Worm (Caenorhabditis elegans) whole organism, L4 larva: ENCODE data around the gene K11E4.1.

Source experiments
- F10B5.3 ChIP-seq: sonication (generic microtip); optimal IDR thresholded peaks from 2 replicates; lab custom pipeline; 2016; ENCODE audit warnings: mild to moderate bottlenecking, missing genetic modification characterization, missing compliant biosample characterization
- F44E2.7 ChIP-seq: fragments of 200-800 bp; sonication (Bioruptor generic); IDR thresholded peaks from 2 replicates; pipeline ENCODE4 v2.1.2; 2022; ENCODE audit warnings: missing genetic modification characterization, missing compliant biosample characterization
- F49E8.2 ChIP-seq: sonication (generic microtip); optimal IDR thresholded peaks from 2 replicates; lab custom pipeline; 2016; ENCODE audit warnings: missing compliant biosample characterization, mild to moderate bottlenecking, missing genetic modification characterization, borderline replicate concordance
- Y5F2A.4 ChIP-seq: fragments of 200-800 bp; sonication (Bioruptor generic); optimal IDR thresholded peaks from 2 replicates; lab custom pipeline; 2018; ENCODE audit warnings: mild to moderate bottlenecking, missing genetic modification characterization, missing compliant biosample characterization
- Y75B8A.6 ChIP-seq: fragments of 200-800 bp; sonication (Bioruptor generic); IDR thresholded peaks from 2 replicates; pipeline ENCODE4 v1.3.6; 2022; ENCODE audit warnings: missing genetic modification reagents, missing genetic modification characterization, missing compliant biosample characterization
- ZK337.2 ChIP-seq: fragments of 200-800 bp; sonication (Bioruptor generic); IDR thresholded peaks from 2 replicates; pipeline ENCODE4 v1.3.6; 2022; ENCODE audit warnings: missing genetic modification reagents, missing genetic modification characterization, missing compliant biosample characterization
- aha-1 ChIP-seq: fragments of 150-350 bp; peaks from one replicate; lab custom pipeline; 2014; ENCODE audit warnings: missing biosample characterization, missing genetic modification characterization
- arid-1 ChIP-seq: fragments of 200-800 bp; sonication (Bioruptor generic); conservative IDR thresholded peaks from 2 replicates; pipeline ENCODE4 v1.3.6; 2022; ENCODE audit warnings: missing genetic modification reagents, missing genetic modification characterization, missing compliant biosample characterization
- ceh-28 ChIP-seq: fragments of 150-350 bp; optimal IDR thresholded peaks from 2 replicates; lab custom pipeline; 2014; ENCODE audit warnings: missing biosample characterization, missing genetic modification reagents, missing genetic modification characterization
- ces-1 ChIP-seq: fragments of 150-350 bp; sonication (generic microtip); optimal IDR thresholded peaks from 4 replicates; lab custom pipeline; 2014; ENCODE audit warnings: missing biosample characterization, missing genetic modification reagents, missing genetic modification characterization
- ctbp-1 ChIP-seq: fragments of 200-800 bp; sonication (Bioruptor generic); IDR thresholded peaks from 2 replicates; pipeline ENCODE4 v1.3.6; 2022; ENCODE audit warnings: missing genetic modification reagents, missing genetic modification characterization, missing compliant biosample characterization
- daf-16 ChIP-seq, 3 experiments: sonication (generic microtip); optimal IDR thresholded peaks; 2 replicates each; lab custom pipeline; 2016 to 2017; ENCODE audit warnings: missing genetic modification characterization in 3 of 3, missing genetic modification reagents in 3 of 3, mild to moderate bottlenecking in 2 of 3, missing compliant biosample characterization in 2 of 3, missing biosample characterization in 1 of 3, moderate library complexity in 1 of 3
- dmd-9 ChIP-seq: fragments of 200-800 bp; sonication (Bioruptor generic); IDR thresholded peaks from 2 replicates; pipeline ENCODE4 v1.3.6; 2022; ENCODE audit warnings: missing genetic modification reagents, missing genetic modification characterization, missing compliant biosample characterization
- dve-1 ChIP-seq: sonication (generic microtip); optimal IDR thresholded peaks from 2 replicates; lab custom pipeline; 2017; ENCODE audit warnings: antibody characterized with exemption, mild to moderate bottlenecking, missing genetic modification characterization, missing compliant biosample characterization; ENCODE audit not compliant: insufficient read depth
- egl-43 ChIP-seq: fragments of 200-800 bp; sonication (Bioruptor generic); IDR thresholded peaks from 2 replicates; pipeline ENCODE4 v1.3.6; 2022; ENCODE audit warnings: missing genetic modification reagents, missing genetic modification characterization, missing compliant biosample characterization
- lim-7 ChIP-seq: fragments of 200-800 bp; sonication (Bioruptor generic); IDR thresholded peaks from 2 replicates; pipeline ENCODE4 v1.3.6; 2022; ENCODE audit warnings: missing genetic modification characterization, missing compliant biosample characterization
- lin-1 ChIP-seq: fragments of 200-800 bp; sonication (Bioruptor generic); IDR thresholded peaks from 2 replicates; pipeline ENCODE4 v1.3.6; 2022; ENCODE audit warnings: missing genetic modification reagents, missing genetic modification characterization, missing compliant biosample characterization
- lin-13 ChIP-seq: fragments of 150-350 bp; optimal IDR thresholded peaks from 2 replicates; lab custom pipeline; 2014; ENCODE audit warnings: missing biosample characterization, missing genetic modification reagents, missing genetic modification characterization
- lin-15B ChIP-seq: fragments of 150-350 bp; sonication (generic microtip); optimal IDR thresholded peaks from 3 replicates; lab custom pipeline; 2014; ENCODE audit warnings: missing biosample characterization, missing genetic modification characterization
- lin-39 ChIP-seq: fragments of 150-350 bp; optimal IDR thresholded peaks from 2 replicates; lab custom pipeline; 2014; ENCODE audit warnings: missing biosample characterization, missing genetic modification reagents, missing genetic modification characterization
- lsy-2 ChIP-seq, 2 experiments: fragments of 150-350 bp in 1 of 2; sonication (generic microtip) in 1 of 2; optimal IDR thresholded peaks; 2 replicates each; lab custom pipeline; 2014 to 2017; ENCODE audit warnings: missing biosample characterization in 2 of 2, missing genetic modification characterization in 2 of 2
- madf-5 ChIP-seq, 2 experiments: fragments of 200-800 bp; sonication (Bioruptor generic); IDR thresholded peaks; 2 replicates each; pipeline ENCODE4 v1.3.6; 2022; ENCODE audit warnings: missing compliant biosample characterization in 2 of 2, missing genetic modification characterization in 2 of 2
- madf-9 ChIP-seq: fragments of 200-800 bp; sonication (Bioruptor generic); conservative IDR thresholded peaks from 2 replicates; pipeline ENCODE4 v1.3.6; 2022; ENCODE audit warnings: missing genetic modification reagents, missing genetic modification characterization, missing compliant biosample characterization
- mdt-29 ChIP-seq: fragments of 200-800 bp; sonication (Bioruptor generic); IDR thresholded peaks from 2 replicates; pipeline ENCODE4 v1.3.6; 2022; ENCODE audit warnings: missing genetic modification reagents, missing genetic modification characterization, missing compliant biosample characterization
- mep-1 ChIP-seq: fragments of 150-350 bp; sonication (generic microtip); optimal IDR thresholded peaks from 3 replicates; lab custom pipeline; 2014; ENCODE audit warnings: missing biosample characterization, missing genetic modification characterization
- mes-2 ChIP-seq: sonication (generic microtip); optimal IDR thresholded peaks from 2 replicates; lab custom pipeline; 2016; ENCODE audit warnings: missing genotype, mild to moderate bottlenecking, missing genetic modification characterization, missing compliant biosample characterization; ENCODE audit not compliant: poor library complexity, severe bottlenecking
- nhr-102 ChIP-seq: sonication (generic microtip); optimal IDR thresholded peaks from 2 replicates; lab custom pipeline; 2016; ENCODE audit warnings: mild to moderate bottlenecking, missing genetic modification characterization, moderate library complexity, missing compliant biosample characterization
- nhr-237 ChIP-seq: sonication (generic microtip); optimal IDR thresholded peaks from 2 replicates; lab custom pipeline; 2017; ENCODE audit warnings: missing biosample characterization, missing genetic modification characterization
- nhr-42 ChIP-seq: fragments of 200-800 bp; sonication (Bioruptor generic); IDR thresholded peaks from 2 replicates; pipeline ENCODE4 v1.3.6; 2022; ENCODE audit warnings: missing genetic modification characterization, missing compliant biosample characterization
- rbr-2 ChIP-seq: sonication (generic microtip); optimal IDR thresholded peaks from 2 replicates; lab custom pipeline; 2016; ENCODE audit warnings: missing genotype, missing genetic modification characterization, missing compliant biosample characterization
- sdz-12 ChIP-seq: fragments of 200-800 bp; sonication (Bioruptor generic); optimal IDR thresholded peaks from 2 replicates; lab custom pipeline; 2018; ENCODE audit warnings: mild to moderate bottlenecking, missing genetic modification characterization, missing compliant biosample characterization
- snpc-4 ChIP-seq: fragments of 150-350 bp; optimal IDR thresholded peaks from 2 replicates; lab custom pipeline; 2014; ENCODE audit warnings: missing biosample characterization, missing genetic modification characterization
- spr-3 ChIP-seq: fragments of 200-800 bp; sonication (Bioruptor generic); optimal IDR thresholded peaks from 2 replicates; lab custom pipeline; 2018; ENCODE audit warnings: mild to moderate bottlenecking, missing genetic modification characterization, missing compliant biosample characterization
- tag-97 ChIP-seq: fragments of 200-800 bp; sonication (Bioruptor generic); IDR thresholded peaks from 2 replicates; pipeline ENCODE4 v1.3.6; 2022; ENCODE audit warnings: missing genetic modification characterization, missing compliant biosample characterization
- unc-130 ChIP-seq: sonication (generic microtip); optimal IDR thresholded peaks from 2 replicates; lab custom pipeline; 2016; ENCODE audit warnings: missing genetic modification reagents, missing genetic modification characterization, missing compliant biosample characterization
- unc-62 ChIP-seq, 3 experiments: fragments of 150-350 bp in 1 of 3; sonication (generic microtip); optimal IDR thresholded peaks in 2 of 3; peaks in 1 of 3; 1 replicate in 1 of 3; 2 replicates in 2 of 3; lab custom pipeline; 2014 to 2017; ENCODE audit warnings: missing biosample characterization in 3 of 3, missing genetic modification characterization in 3 of 3, missing genetic modification reagents in 3 of 3, missing genotype in 1 of 3
- vab-7 ChIP-seq: fragments of 200-800 bp; sonication (Bioruptor generic); IDR thresholded peaks from 2 replicates; pipeline ENCODE4 v1.3.6; 2022; ENCODE audit warnings: missing genetic modification reagents, missing genetic modification characterization, missing compliant biosample characterization
- zag-1 ChIP-seq: fragments of 150-350 bp; optimal IDR thresholded peaks from 2 replicates; lab custom pipeline; 2014; ENCODE audit warnings: missing biosample characterization, missing genetic modification characterization
- zfp-2 ChIP-seq: sonication (generic microtip); optimal IDR thresholded peaks from 2 replicates; lab custom pipeline; 2016; ENCODE audit warnings: mild to moderate bottlenecking, missing genetic modification characterization, missing compliant biosample characterization
- zip-11 ChIP-seq: fragments of 200-800 bp; sonication (Bioruptor generic); IDR thresholded peaks from 2 replicates; pipeline ENCODE4 v1.3.6; 2022; ENCODE audit warnings: missing genetic modification characterization, missing compliant biosample characterization
- ztf-11 ChIP-seq: fragments of 150-350 bp; optimal IDR thresholded peaks from 2 replicates; lab custom pipeline; 2014; ENCODE audit warnings: missing biosample characterization, missing genetic modification characterization

Gene K11E4.1

DNA sequence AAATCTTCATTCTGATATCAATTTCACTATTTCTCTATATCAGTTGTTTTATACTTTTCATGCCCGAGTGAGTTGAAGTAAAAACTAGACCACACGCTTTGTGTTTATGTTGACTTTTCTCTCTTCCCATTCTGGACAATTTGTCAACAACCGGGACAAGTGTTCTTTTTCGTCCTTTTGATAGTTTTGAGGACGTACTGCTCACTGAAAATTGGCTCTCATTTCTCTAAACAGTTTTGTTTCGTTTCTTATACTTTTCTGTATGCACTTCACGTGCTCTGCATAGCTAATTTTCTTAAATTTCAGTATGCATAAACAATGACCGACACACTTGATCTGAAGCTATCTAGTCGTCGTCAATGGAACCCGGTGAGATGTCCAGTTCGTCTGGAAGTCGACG lies 26.3 kb upstream of the K11E4.1 start, which contains the start of gene adm-2:
Gene adm-2, plus strand, starts transcription at position 301 of the 400 bp plus-strand sequence.
- no peak for TF ChIP-seq Y75B8A.6
- no peak for TF ChIP-seq daf-16 (GFP tag; optimal IDR thresholded peaks at IDR 0.05; lab: Kevin White, UChicago)
- TF ChIP-seq daf-16 (tag; optimal IDR thresholded peaks at IDR 0.05; lab: Kevin White, UChicago) = peak; percentile 39

DNA sequence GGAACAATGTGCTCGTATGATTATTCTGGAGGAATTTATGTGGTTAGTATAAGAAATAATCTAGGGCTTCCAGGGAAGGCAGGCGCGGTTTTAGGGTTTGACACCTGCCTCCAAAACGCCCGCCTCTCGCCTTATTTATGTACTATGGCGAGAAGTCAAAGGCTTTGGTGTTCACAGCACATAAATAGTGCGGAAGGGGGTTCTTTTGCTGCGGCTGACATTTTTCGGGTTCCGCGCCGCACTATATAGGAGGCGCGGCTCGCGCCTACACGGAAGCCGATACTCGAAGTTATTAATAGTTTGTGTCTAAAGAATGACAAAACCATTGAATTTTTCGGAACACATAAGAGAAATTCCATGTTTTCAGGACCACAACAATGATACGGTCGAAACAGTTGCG lies 23.6 kb upstream of the K11E4.1 start:
- TF ChIP-seq sdz-12 (GFP tag; lab: Kevin White, UChicago) (no peak), snpc-4 (tag; lab: Kevin White, UChicago) (peak; percentile 52)
- TF ChIP-seq, all 104 proteins: peak for 1

DNA sequence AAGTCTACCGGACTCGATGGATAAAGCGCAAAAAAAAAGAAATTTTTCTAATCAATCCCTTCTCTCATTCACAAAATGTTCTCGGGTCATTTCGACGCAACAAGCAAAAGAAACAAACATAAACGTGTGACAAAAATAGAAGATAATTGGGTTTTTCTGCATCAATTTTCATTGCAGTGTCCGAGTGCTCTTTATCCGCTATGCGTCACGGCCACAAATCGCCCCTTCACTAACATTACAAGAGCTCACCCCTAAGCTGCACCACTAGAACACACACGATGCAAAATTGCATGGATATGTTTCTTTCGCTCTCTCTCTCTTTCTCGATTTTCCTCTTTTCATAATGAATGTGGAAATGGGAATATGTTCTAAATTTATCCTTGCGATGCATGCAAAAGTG lies 17.8 kb upstream of the K11E4.1 start:
- TF ChIP-seq unc-62 (GFP tag; optimal IDR thresholded peaks at IDR 0.05 in 1 of 2; lab: Kevin White, UChicago) = peak in 1 of 2 experiments; percentile 55
- no peak for TF ChIP-seq unc-62 (tag; optimal IDR thresholded peaks at IDR 0.05; lab: Kevin White, UChicago)
- no peak for TF ChIP-seq ctbp-1 (GFP tag; lab: Robert Waterston, UW)

DNA sequence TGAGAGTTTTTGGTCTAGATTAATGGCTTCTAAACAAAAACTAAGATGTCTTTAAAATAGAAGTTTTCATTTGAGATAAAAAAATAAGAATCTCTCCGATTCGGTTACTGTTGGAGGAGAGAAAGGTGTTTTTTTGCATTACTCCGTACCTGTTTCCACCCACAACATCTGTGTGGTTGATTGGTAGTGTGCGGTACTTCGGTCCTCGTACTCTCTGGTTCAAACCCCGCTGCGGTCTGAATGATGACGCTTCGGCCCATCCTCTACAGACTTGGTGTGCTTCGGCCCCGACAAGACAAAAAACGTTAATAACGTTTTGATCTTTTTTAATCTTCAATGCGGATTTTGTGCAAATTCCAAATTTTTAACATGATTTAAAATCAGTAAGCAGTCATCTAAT lies 16.4 kb upstream of the K11E4.1 start:
- TF ChIP-seq rbr-2 (tag; lab: Kevin White, UChicago) = no peak
- no peak for TF ChIP-seq lin-39 (tag; lab: Kevin White, UChicago)
- 0 out of 2 replicates have a peak, but pooled peaks have one; percentile 20 for TF ChIP-seq dmd-9

DNA sequence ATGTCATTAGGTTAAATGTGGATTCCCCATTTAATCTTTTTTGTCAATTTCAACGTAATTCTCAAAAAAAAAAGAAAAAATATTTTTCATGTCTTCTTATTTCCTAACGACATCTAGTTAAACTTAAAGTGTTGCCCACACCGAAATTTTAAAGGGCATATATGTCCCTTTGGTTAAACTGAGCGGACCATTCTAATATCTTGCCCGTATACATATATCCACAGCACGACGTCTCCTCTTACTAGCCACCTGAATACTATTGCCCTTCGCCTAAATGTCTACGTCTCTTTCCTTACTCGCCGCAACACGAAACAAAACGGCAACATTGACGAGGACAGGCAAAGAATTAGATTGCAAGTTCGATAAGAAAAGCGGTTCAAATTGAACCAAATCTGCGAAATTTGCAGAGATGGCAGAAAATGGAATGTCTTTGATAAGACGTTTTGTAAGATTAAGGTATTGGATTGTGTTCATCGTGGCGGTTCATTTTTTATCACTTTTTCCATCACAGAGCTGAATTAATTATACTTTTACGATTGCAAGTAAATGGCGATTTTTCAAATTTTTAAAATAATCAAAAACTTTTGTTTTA lies 13.2 kb upstream of the K11E4.1 start:
- TF ChIP-seq arid-1 (GFP tag; lab: Robert Waterston, UW) (peak; percentile 93), F44E2.7 (no peak), ztf-11 (tag; lab: Kevin White, UChicago) (peak; percentile 98), mep-1 (peak; percentile 100), lin-15B (tag; lab: Kevin White, UChicago) (peak; percentile 56), egl-43 (GFP tag; lab: Robert Waterston, UW) (peak; percentile 98), spr-3 (GFP tag; lab: Kevin White, UChicago) (peak; percentile 98), nhr-102 (peak; percentile 100), daf-16 (GFP tag; optimal IDR thresholded peaks at IDR 0.05; lab: Kevin White, UChicago) (peak; percentile 97 to 99), daf-16 (tag; optimal IDR thresholded peaks at IDR 0.05; lab: Kevin White, UChicago) (peak; percentile 94), tag-97 (GFP tag; lab: Robert Waterston, UW) (peak; percentile 95), lim-7 (peak; percentile 69; the same call in 1 of the 2 replicates), madf-5 (GFP tag; IDR thresholded peaks at IDR 0.05; lab: Robert Waterston, UW) (peak in 1 of 2 experiments; percentile 95; a peak in 2 of 4 replicates), zip-11 (no peak), lin-13 (GFP tag; lab: Kevin White, UChicago) (peak; percentile 97), ZK337.2 (GFP tag; lab: Robert Waterston, UW) (peak; percentile 89), zag-1 (tag; lab: Kevin White, UChicago) (peak; percentile 100), aha-1 (tag; lab: Kevin White, UChicago) (peak; percentile 100), F49E8.2 (peak; percentile 22), mes-2 (peak; percentile 98), madf-9 (GFP tag; lab: Robert Waterston, UW) (peak; percentile 98), zfp-2 (tag; lab: Kevin White, UChicago) (peak; percentile 90), unc-130 (GFP tag; lab: Kevin White, UChicago) (peak; percentile 32), mdt-29 (peak; percentile 93), lsy-2 (tag; optimal IDR thresholded peaks at IDR 0.05; lab: Kevin White, UChicago) (peak; percentile 95 to 97), F10B5.3 (tag; lab: Kevin White, UChicago) (peak; percentile 97), ceh-28 (peak; percentile 83), sdz-12 (GFP tag; lab: Kevin White, UChicago) (peak; percentile 72), Y5F2A.4 (GFP tag; lab: Kevin White, UChicago) (peak; percentile 94), nhr-42 (peak; percentile 99), lin-1 (GFP tag; lab: Robert Waterston, UW) (peak; percentile 87), nhr-237 (tag; lab: Kevin White, UChicago) (peak; percentile 95), ces-1 (peak; percentile 96), dve-1 (tag; lab: Kevin White, UChicago) (peak; percentile 100), vab-7 (GFP tag; lab: Robert Waterston, UW) (peak; percentile 98)
